Fruit fly (Drosophila melanogaster): ENCODE results near the gene RIOK1.

RIOK1 gene

DNA sequence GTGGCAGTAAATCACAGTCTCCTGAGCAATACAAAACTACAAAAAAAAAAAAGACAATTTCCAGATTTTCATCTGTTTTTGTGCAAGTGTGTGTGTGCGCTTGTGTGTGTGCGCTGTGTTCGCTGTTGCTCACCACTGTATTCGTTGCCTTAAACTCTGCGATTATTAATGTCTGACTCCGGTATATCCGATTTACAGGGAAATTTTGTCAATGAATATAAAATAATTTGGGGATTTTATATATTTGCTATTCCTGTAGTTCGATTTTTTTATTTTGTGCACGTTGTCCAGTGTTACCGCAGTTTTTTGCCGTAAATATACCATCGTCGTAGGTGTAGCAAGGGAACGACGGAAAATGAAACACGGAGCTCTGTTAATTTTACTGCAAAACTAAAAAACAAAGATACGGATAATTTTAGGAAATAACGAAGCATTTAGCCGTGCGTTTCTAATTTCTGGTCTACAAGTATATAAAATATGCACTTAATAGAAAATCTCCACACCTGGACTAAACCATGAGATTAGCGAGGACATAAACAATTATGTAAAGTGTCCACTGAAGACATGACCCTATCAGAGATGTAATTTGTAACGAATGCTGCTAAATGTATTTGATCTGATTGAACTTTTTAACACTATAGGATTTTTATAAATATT lies 39.0 kb downstream of the RIOK1 start, which contains the start of gene Duba (continued):
- no peak for TF ChIP-seq CG7987 (GFP tag; optimal IDR thresholded peaks at IDR 0.05)
- peak; percentile 46 for TF ChIP-seq Sry-δ (GFP tag; optimal IDR thresholded peaks at IDR 0.05)
- TF ChIP-seq Opbp (GFP tag; IDR thresholded peaks at IDR 0.05; ENCODE audit: partially characterized antibody), result 0 out of 3 replicates have a peak, but pooled peaks have one; percentile 28
- TF ChIP-seq CoRest (tag; optimal IDR thresholded peaks at IDR 0.05), result peak; percentile 51
- peak; percentile 27; the same call in 1 of the 2 replicates for TF ChIP-seq Ptx1 (GFP tag; IDR thresholded peaks at IDR 0.05)
- TF ChIP-seq Bgb (GFP tag; IDR thresholded peaks at IDR 0.05; ENCODE audit: partially characterized antibody), result peak; percentile 29; the same call in 1 of the 2 replicates
- peak; percentile 97 for TF ChIP-seq CG4617 (GFP tag; optimal IDR thresholded peaks at IDR 0.05; ENCODE audit: borderline replicate concordance)
- TF ChIP-seq CG2712 (tag; optimal IDR thresholded peaks at IDR 0.05), result peak; percentile 43
- peak; percentile 40 for TF ChIP-seq Ets65A (GFP tag)
- TF ChIP-seq hb (GFP tag; IDR thresholded peaks at IDR 0.05; ENCODE audit: partially characterized antibody), result no peak
- 0 out of 2 replicates have a peak, but pooled peaks have one; percentile 11 for TF ChIP-seq amos (GFP tag; IDR thresholded peaks at IDR 0.05; ENCODE audit: partially characterized antibody)
- peak; percentile 95 for TF ChIP-seq ssp (GFP tag; IDR thresholded peaks at IDR 0.05)
- TF ChIP-seq YL-1 (GFP tag; optimal IDR thresholded peaks at IDR 0.05), result peak; percentile 8
- no peak for TF ChIP-seq ems (GFP tag; optimal IDR thresholded peaks at IDR 0.05)
- TF ChIP-seq CG10267 (tag; optimal IDR thresholded peaks at IDR 0.05), result peak; percentile 77
- TF ChIP-seq gfzf (GFP tag; optimal IDR thresholded peaks at IDR 0.05), result peak; percentile 86
- peak; percentile 29; the same call in 1 of the 3 replicates for TF ChIP-seq CG6791 (GFP tag; IDR thresholded peaks at IDR 0.05; ENCODE audit: partially characterized antibody)
- TF ChIP-seq BEAF-32 (GFP tag; optimal IDR thresholded peaks at IDR 0.05), result peak; percentile 39
- no peak for TF ChIP-seq abd-A (tag; optimal IDR thresholded peaks at IDR 0.05)
- peak; percentile 71 for TF ChIP-seq Med (GFP tag)
- peak; percentile 47 for TF ChIP-seq phol (tag; optimal IDR thresholded peaks at IDR 0.05)
- no peak for TF ChIP-seq jigr1 (GFP tag; IDR thresholded peaks at IDR 0.05)
- peak; percentile 47 for TF ChIP-seq Abd-B (GFP tag; optimal IDR thresholded peaks at IDR 0.05)
- peak in 1 of 2 experiments; percentile 23 for TF ChIP-seq crp (GFP tag; optimal IDR thresholded peaks at IDR 0.05)
- peak; percentile 67 for TF ChIP-seq nmo (GFP tag; optimal IDR thresholded peaks at IDR 0.05)
- TF ChIP-seq inv (GFP tag; IDR thresholded peaks at IDR 0.05; ENCODE audit: partially characterized antibody), result no peak
- TF ChIP-seq tgo (GFP tag; IDR thresholded peaks at IDR 0.05), result no peak
- no peak for TF ChIP-seq CG31388 (GFP tag; optimal IDR thresholded peaks at IDR 0.05)
- no peak for TF ChIP-seq wdn (GFP tag; IDR thresholded peaks at IDR 0.05)
- TF ChIP-seq CG13287 (GFP tag; IDR thresholded peaks at IDR 0.05; ENCODE audit: partially characterized antibody), result peak; percentile 15; the same call in 1 of the 2 replicates
- TF ChIP-seq nerfin-2 (GFP tag; IDR thresholded peaks at IDR 0.05; ENCODE audit: partially characterized antibody), result no peak
- peak; percentile 72 for TF ChIP-seq CG17802 (tag; optimal IDR thresholded peaks at IDR 0.05)
- TF ChIP-seq CG30020 (tag; optimal IDR thresholded peaks at IDR 0.05), result peak; percentile 95
- TF ChIP-seq pita (GFP tag; optimal IDR thresholded peaks at IDR 0.05), result peak; percentile 63
- TF ChIP-seq Myb (GFP tag; optimal IDR thresholded peaks at IDR 0.05), result peak; percentile 40
- TF ChIP-seq CG11504 (tag; optimal IDR thresholded peaks at IDR 0.05), result peak; percentile 83
- peak; percentile 59; the same call in 1 of the 2 replicates for TF ChIP-seq CG1024 (GFP tag; IDR thresholded peaks at IDR 0.05)
- TF ChIP-seq CG14710 (tag; optimal IDR thresholded peaks at IDR 0.05), result peak; percentile 62
- TF ChIP-seq cg (GFP tag; optimal IDR thresholded peaks at IDR 0.05), result peak; percentile 84
- no peak for TF ChIP-seq slou (GFP tag; optimal IDR thresholded peaks at IDR 0.05)
- no peak for TF ChIP-seq CG13296 (GFP tag; optimal IDR thresholded peaks at IDR 0.05)
- TF ChIP-seq row (GFP tag; IDR thresholded peaks at IDR 0.05), result peak; percentile 62; the same call in 2 of the 3 replicates
- TF ChIP-seq Dp (GFP tag; optimal IDR thresholded peaks at IDR 0.05), result peak; percentile 1
- TF ChIP-seq knrl (GFP tag; IDR thresholded peaks at IDR 0.05; ENCODE audit: partially characterized antibody), result 0 out of 3 replicates have a peak, but pooled peaks have one; percentile 6
- no peak for TF ChIP-seq cwo (GFP tag; optimal IDR thresholded peaks at IDR 0.05)
- TF ChIP-seq CG12659 (GFP tag; optimal IDR thresholded peaks at IDR 0.05), result peak; percentile 39
- TF ChIP-seq CG32532 (GFP tag; IDR thresholded peaks at IDR 0.05), result peak; percentile 11; the same call in 1 of the 2 replicates
